Fruit fly (Drosophila melanogaster) whole organism, embryonic: Measurements from ENCODE around the gene CG11617.

Experiments used
- CG17385 ChIP-seq: fragments of 200-800 bp; sonication (Bioruptor generic); optimal IDR thresholded peaks from 3 replicates; lab custom pipeline; 2018; ENCODE audit warnings: missing biosample characterization, mild to moderate bottlenecking, missing genetic modification characterization
- CG18262 ChIP-seq: fragments of 200-800 bp; optimal IDR thresholded peaks from 3 replicates; lab custom pipeline; 2019; ENCODE audit warnings: missing biosample characterization, mild to moderate bottlenecking, missing genetic modification characterization, moderate library complexity
- CG8359 ChIP-seq: fragments of 200-800 bp; sonication (Bioruptor generic); optimal IDR thresholded peaks from 2 replicates; lab custom pipeline; 2017; ENCODE audit warnings: missing biosample characterization, mild to moderate bottlenecking, missing genetic modification characterization, borderline replicate concordance
- CG8924 ChIP-seq: fragments of 200-800 bp; optimal IDR thresholded peaks from 3 replicates; lab custom pipeline; 2019; ENCODE audit warnings: missing biosample characterization, mild to moderate bottlenecking, missing genetic modification characterization, moderate library complexity
- E2f1 ChIP-seq: fragments of 200-800 bp; sonication (Bioruptor generic); IDR thresholded peaks from 2 replicates; pipeline ENCODE4 v1.3.6; 2022; ENCODE audit warnings: missing biosample characterization, missing genetic modification characterization
- Nf-YB ChIP-seq: fragments of 200-800 bp; sonication (Bioruptor generic); optimal IDR thresholded peaks from 3 replicates; lab custom pipeline; 2019; ENCODE audit warnings: missing biosample characterization, mild to moderate bottlenecking, missing genetic modification characterization, moderate library complexity
- Sox100B ChIP-seq: fragments of 200-800 bp; sonication (Bioruptor generic); optimal IDR thresholded peaks from 3 replicates; lab custom pipeline; 2018; ENCODE audit warnings: missing biosample characterization, mild to moderate bottlenecking, missing genetic modification characterization
- bbx ChIP-seq: fragments of 200-800 bp; sonication (Bioruptor generic); IDR thresholded peaks from 2 replicates; pipeline ENCODE4 v1.3.6; 2022; ENCODE audit warnings: missing biosample characterization, missing genetic modification characterization; ENCODE audit not compliant: partially characterized antibody
- ssp ChIP-seq: fragments of 200-800 bp; sonication (Bioruptor generic); IDR thresholded peaks from 2 replicates; pipeline ENCODE4 v1.3.6; 2022; ENCODE audit warnings: missing biosample characterization, missing genetic modification characterization
- sug ChIP-seq: fragments of 200-800 bp; optimal IDR thresholded peaks from 2 replicates; lab custom pipeline; 2019; ENCODE audit warnings: missing biosample characterization, mild to moderate bottlenecking, missing genetic modification characterization, moderate library complexity

dm6 chr2L:204557-204956 is 2.5 kb downstream of the CG11617 start:
- TF ChIP-seq CG8924 (tag; lab: Kevin White, UChicago): no peak
- no peak for TF ChIP-seq CG18262
- TF ChIP-seq CG8359 (GFP tag; lab: Kevin White, UChicago): no peak
- TF ChIP-seq Nf-YB (GFP tag; lab: Kevin White, UChicago): no peak
- TF ChIP-seq bbx (GFP tag; lab: Robert Waterston, UW): no peak
- TF ChIP-seq sug (tag; lab: Kevin White, UChicago): no peak
- no peak for TF ChIP-seq ssp (GFP tag; lab: Robert Waterston, UW)
- TF ChIP-seq Sox100B (GFP tag; lab: Kevin White, UChicago): no peak
- TF ChIP-seq CG17385 (GFP tag; lab: Kevin White, UChicago): no peak
- TF ChIP-seq E2f1: no peak
